Worm (Caenorhabditis elegans) whole organism, L4/young adult: ENCODE results near the gene F15D4.6.

Source experiments
- dao-5 ChIP-seq: sonication (generic microtip); optimal IDR thresholded peaks from 2 replicates; lab custom pipeline; 2016; ENCODE audit warnings: missing genotype, missing genetic modification characterization, moderate library complexity, missing compliant biosample characterization
- him-1 ChIP-seq: sonication (generic microtip); optimal IDR thresholded peaks from 2 replicates; lab custom pipeline; 2016; ENCODE audit warnings: missing genotype, missing genetic modification reagents, missing genetic modification characterization, missing compliant biosample characterization

DNA sequence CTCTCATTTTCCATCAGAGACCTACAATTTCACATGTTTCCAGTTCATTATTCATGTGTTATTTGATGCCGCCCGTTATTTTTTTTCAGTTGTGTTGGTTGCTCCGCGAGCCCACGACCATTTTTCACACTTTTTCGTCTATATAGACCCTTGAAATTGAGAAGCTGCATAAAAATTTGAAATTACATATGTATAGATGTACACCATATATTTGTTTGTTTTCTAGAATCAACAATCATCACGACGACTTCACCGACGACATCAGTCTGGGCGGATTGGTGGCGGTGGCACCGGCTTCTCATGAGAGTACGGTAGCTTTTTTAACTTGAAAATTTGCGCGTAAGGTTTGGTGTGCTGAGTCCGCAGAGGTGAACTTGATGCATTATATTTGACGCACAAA is 21.8 kb downstream of the F15D4.6 start, which contains the start of gene Y48C3A.5:
- TF ChIP-seq dao-5 (tag; lab: Kevin White, UChicago) (no peak), him-1 (tag; lab: Kevin White, UChicago) (no peak)
